Fruit fly (Drosophila melanogaster) whole organism, embryonic: Measurements from ENCODE around the gene CG11147.

Experiments used
- B-H2 ChIP-seq: fragments of 200-800 bp; sonication (Bioruptor generic); optimal IDR thresholded peaks from 2 replicates; lab custom pipeline; 2018; ENCODE audit warnings: missing biosample characterization, mild to moderate bottlenecking, missing genetic modification characterization
- CG11247 ChIP-seq: fragments of 200-800 bp; sonication (Bioruptor generic); IDR thresholded peaks from 2 replicates; pipeline ENCODE4 v1.3.6; 2022; ENCODE audit warnings: missing biosample characterization, missing genetic modification characterization
- CG11504 ChIP-seq: fragments of 200-800 bp; sonication (Bioruptor generic); optimal IDR thresholded peaks from 3 replicates; lab custom pipeline; 2019; ENCODE audit warnings: missing biosample characterization, mild to moderate bottlenecking, missing genetic modification characterization, moderate library complexity
- CG11560 ChIP-seq: fragments of 200-800 bp; sonication (Bioruptor generic); IDR thresholded peaks from 3 replicates; pipeline ENCODE4 v1.3.6; 2022; ENCODE audit warnings: missing biosample characterization, missing genetic modification characterization
- CG12769 ChIP-seq: fragments of 200-800 bp; sonication (Bioruptor generic); optimal IDR thresholded peaks from 2 replicates; lab custom pipeline; 2019; ENCODE audit warnings: missing biosample characterization, mild to moderate bottlenecking, missing genetic modification characterization, moderate library complexity
- CG14050 ChIP-seq: fragments of 200-800 bp; sonication (Bioruptor generic); IDR thresholded peaks from 3 replicates; pipeline ENCODE4 v1.3.6; 2022; ENCODE audit warnings: missing biosample characterization, missing genetic modification characterization
- CG14710 ChIP-seq: fragments of 200-800 bp; sonication (Bioruptor generic); optimal IDR thresholded peaks from 3 replicates; lab custom pipeline; 2019; ENCODE audit warnings: missing biosample characterization, mild to moderate bottlenecking, missing genetic modification characterization, moderate library complexity
- CG15479 ChIP-seq: fragments of 200-800 bp; sonication (Bioruptor generic); optimal IDR thresholded peaks from 3 replicates; lab custom pipeline; 2019; ENCODE audit warnings: missing biosample characterization, mild to moderate bottlenecking, missing genetic modification characterization, moderate library complexity
- CG17612 ChIP-seq: fragments of 200-800 bp; sonication (Bioruptor generic); IDR thresholded peaks from 2 replicates; pipeline ENCODE4 v1.3.6; 2022; ENCODE audit warnings: missing biosample characterization, missing genetic modification characterization
- CG8281 ChIP-seq: fragments of 200-800 bp; sonication (Bioruptor generic); optimal IDR thresholded peaks from 2 replicates; lab custom pipeline; 2018; ENCODE audit warnings: missing biosample characterization, mild to moderate bottlenecking, missing genetic modification characterization, moderate library complexity
- CG8359 ChIP-seq: fragments of 200-800 bp; sonication (Bioruptor generic); optimal IDR thresholded peaks from 2 replicates; lab custom pipeline; 2017; ENCODE audit warnings: missing biosample characterization, mild to moderate bottlenecking, missing genetic modification characterization, borderline replicate concordance
- Dp ChIP-seq: fragments of 200-800 bp; sonication (Bioruptor generic); optimal IDR thresholded peaks from 2 replicates; lab custom pipeline; 2018; ENCODE audit warnings: missing biosample characterization, mild to moderate bottlenecking, missing genetic modification characterization, moderate library complexity
- Fer1 ChIP-seq: fragments of 200-800 bp; sonication (Bioruptor generic); optimal IDR thresholded peaks from 2 replicates; lab custom pipeline; 2017; ENCODE audit warnings: missing biosample characterization, mild to moderate bottlenecking, missing genetic modification characterization
- Hmr ChIP-seq: fragments of 200-800 bp; sonication (Bioruptor generic); optimal IDR thresholded peaks from 3 replicates; lab custom pipeline; 2017; ENCODE audit warnings: mild to moderate bottlenecking, missing biosample characterization, missing genetic modification reagents, missing genetic modification characterization
- Mes4 ChIP-seq: fragments of 200-800 bp; sonication (Bioruptor generic); optimal IDR thresholded peaks from 2 replicates; lab custom pipeline; 2016; ENCODE audit warnings: missing biosample characterization, missing genetic modification characterization
- Myb ChIP-seq: fragments of 200-800 bp; sonication (Bioruptor generic); optimal IDR thresholded peaks from 2 replicates; lab custom pipeline; 2016; ENCODE audit warnings: missing biosample characterization, missing genetic modification characterization
- Pdp1 ChIP-seq, 2 experiments: fragments of 200-800 bp; sonication (Bioruptor generic); optimal IDR thresholded peaks; 3 replicates each; lab custom pipeline; 2016; ENCODE audit warnings: missing biosample characterization in 2 of 2, missing genetic modification characterization in 2 of 2, mild to moderate bottlenecking in 1 of 2, moderate library complexity in 1 of 2
- Ptx1 ChIP-seq: fragments of 200-800 bp; sonication (Bioruptor generic); IDR thresholded peaks from 2 replicates; pipeline ENCODE4 v1.3.6; 2022; ENCODE audit warnings: missing biosample characterization, missing genetic modification characterization
- Sry-β ChIP-seq: fragments of 200-800 bp; sonication (Bioruptor generic); optimal IDR thresholded peaks from 2 replicates; lab custom pipeline; 2018; ENCODE audit warnings: missing biosample characterization, mild to moderate bottlenecking, missing genetic modification characterization, moderate library complexity
- Tbp ChIP-seq: fragments of >200 bp; optimal IDR thresholded peaks from 2 replicates; lab custom pipeline; 2018; ENCODE audit warnings: missing biosample characterization, missing genetic modification characterization
- al ChIP-seq: fragments of 200-800 bp; sonication (Bioruptor generic); IDR thresholded peaks from 2 replicates; pipeline ENCODE4 v1.3.6; 2022; ENCODE audit warnings: missing biosample characterization, missing genetic modification characterization
- chinmo ChIP-seq: fragments of 200-800 bp; sonication (Bioruptor generic); IDR thresholded peaks from 4 replicates; pipeline ENCODE4 v1.3.6; 2022; ENCODE audit warnings: missing biosample characterization, missing genetic modification characterization; ENCODE audit not compliant: partially characterized antibody
- dysf ChIP-seq: fragments of 200-800 bp; sonication (Bioruptor generic); IDR thresholded peaks from 3 replicates; pipeline ENCODE4 v1.3.6; 2022; ENCODE audit warnings: missing biosample characterization, missing genetic modification characterization
- ems ChIP-seq: fragments of 200-800 bp; sonication (Bioruptor generic); optimal IDR thresholded peaks from 3 replicates; lab custom pipeline; 2016; ENCODE audit warnings: missing biosample characterization, missing genetic modification characterization
- ftz-f1 ChIP-seq: fragments of 200-800 bp; sonication (Bioruptor generic); optimal IDR thresholded peaks from 2 replicates; lab custom pipeline; 2016; ENCODE audit warnings: missing biosample characterization, missing genetic modification characterization
- jumu ChIP-seq: fragments of 200-800 bp; sonication (Bioruptor generic); optimal IDR thresholded peaks from 3 replicates; lab custom pipeline; 2016; ENCODE audit warnings: missing biosample characterization, missing genetic modification characterization
- lmd ChIP-seq: fragments of 200-800 bp; sonication (Bioruptor generic); IDR thresholded peaks from 2 replicates; pipeline ENCODE4 v1.3.6; 2022; ENCODE audit warnings: missing biosample characterization, missing genetic modification characterization
- nom ChIP-seq: fragments of 200-800 bp; sonication (Bioruptor generic); optimal IDR thresholded peaks from 2 replicates; lab custom pipeline; 2017; ENCODE audit warnings: missing biosample characterization, missing genetic modification characterization, mild to moderate bottlenecking, moderate library complexity, missing genetic modification reagents
- oc ChIP-seq: fragments of 200-800 bp; sonication (Bioruptor generic); optimal IDR thresholded peaks from 2 replicates; lab custom pipeline; 2018; ENCODE audit warnings: missing biosample characterization, mild to moderate bottlenecking, missing genetic modification characterization, moderate library complexity
- psq ChIP-seq: fragments of 200-800 bp; sonication (Bioruptor generic); optimal IDR thresholded peaks from 2 replicates; lab custom pipeline; 2017; ENCODE audit warnings: missing biosample characterization, missing genetic modification characterization
- row ChIP-seq: fragments of 200-800 bp; sonication (Bioruptor generic); IDR thresholded peaks from 3 replicates; pipeline ENCODE4 v1.3.6; 2022; ENCODE audit warnings: missing biosample characterization, missing genetic modification characterization
- salm ChIP-seq: fragments of 200-800 bp; sonication (Bioruptor generic); optimal IDR thresholded peaks from 2 replicates; lab custom pipeline; 2018; ENCODE audit warnings: missing biosample characterization, mild to moderate bottlenecking, missing genetic modification characterization
- sens ChIP-seq: fragments of 200-800 bp; sonication (Bioruptor generic); peaks from one replicate; lab custom pipeline; 2016; ENCODE audit warnings: missing biosample characterization, missing genetic modification characterization
- slbo ChIP-seq: fragments of 200-800 bp; sonication (Bioruptor generic); IDR thresholded peaks from 2 replicates; pipeline ENCODE4 v1.3.6; 2022; ENCODE audit warnings: missing biosample characterization, missing genetic modification characterization
- slp2 ChIP-seq: fragments of 200-800 bp; sonication (Bioruptor generic); optimal IDR thresholded peaks from 2 replicates; lab custom pipeline; 2016; ENCODE audit warnings: missing biosample characterization, missing genetic modification characterization
- vvl ChIP-seq: fragments of 200-800 bp; sonication (Bioruptor generic); IDR thresholded peaks from 2 replicates; pipeline ENCODE4 v1.3.6; 2022; ENCODE audit warnings: missing biosample characterization, missing genetic modification characterization

Gene CG11147

dm6 chr2L:5765139-5765538, 24.1 kb upstream of the CG11147 start:
- TF ChIP-seq Pdp1 (GFP tag; optimal IDR thresholded peaks at IDR 0.05; lab: Kevin White, UChicago) (peak in 1 of 2 experiments; percentile 79), chinmo (0 out of 4 replicates have a peak, but pooled peaks have one; percentile 72), CG11560 (tag; lab: Robert Waterston, UW) (no peak), CG12769 (tag; lab: Kevin White, UChicago) (peak; percentile 65), vvl (GFP tag; lab: Robert Waterston, UW) (0 out of 2 replicates have a peak, but pooled peaks have one; percentile 10), salm (tag; lab: Kevin White, UChicago) (no peak), ftz-f1 (GFP tag; lab: Kevin White, UChicago) (peak; percentile 3)
- TF ChIP-seq, all 482 proteins: peak for 5

- TF ChIP-seq CG11504 (tag; lab: Kevin White, UChicago): peak; percentile 14
- peak; percentile 38; the same call in 1 of the 3 replicates for TF ChIP-seq row (GFP tag; lab: Robert Waterston, UW)
- TF ChIP-seq Fer1: no peak
- peak; percentile 29 for TF ChIP-seq nom (GFP tag; lab: Kevin White, UChicago)
- no peak for TF ChIP-seq Sry-β
- peak; percentile 38 for TF ChIP-seq sens
- 0 out of 2 replicates have a peak, but pooled peaks have one; percentile 34 for TF ChIP-seq slbo (GFP tag; lab: Robert Waterston, UW)
- TF ChIP-seq CG11247: 0 out of 2 replicates have a peak, but pooled peaks have one; percentile 21
- TF ChIP-seq lmd: 0 out of 2 replicates have a peak, but pooled peaks have one; percentile 37
Measured at dm6 chr2L:5751448-5751847, 10.4 kb upstream of the CG11147 start.

- TF ChIP-seq Myb (GFP tag; lab: Kevin White, UChicago) (no peak), Ptx1 (GFP tag; lab: Robert Waterston, UW) (0 out of 2 replicates have a peak, but pooled peaks have one; percentile 4)
Measured at dm6 chr2L:5748188-5748587, 7.1 kb upstream of the CG11147 start.

dm6 chr2L:5745857-5746256, 4.8 kb upstream of the CG11147 start, which contains the start of gene CG11029:
TSS of gene CG11029 (plus strand) at chr2L:5746157.
- no peak for TF ChIP-seq ems (GFP tag; lab: Kevin White, UChicago)
- TF ChIP-seq Mes4 (GFP tag; lab: Kevin White, UChicago): no peak
- no peak for TF ChIP-seq CG14710 (tag; lab: Kevin White, UChicago)
- no peak for TF ChIP-seq Dp (GFP tag; lab: Kevin White, UChicago)
- no peak for TF ChIP-seq B-H2 (GFP tag; lab: Kevin White, UChicago)
- no peak for TF ChIP-seq CG15479 (GFP tag; lab: Kevin White, UChicago)
- no peak for TF ChIP-seq al
- no peak for TF ChIP-seq CG8359 (GFP tag; lab: Kevin White, UChicago)
- TF ChIP-seq jumu: no peak
- no peak for TF ChIP-seq CG17612 (GFP tag; lab: Robert Waterston, UW)
- TF ChIP-seq Hmr (GFP tag; lab: Kevin White, UChicago): no peak
- no peak for TF ChIP-seq Tbp
- no peak for TF ChIP-seq CG14050 (GFP tag; lab: Robert Waterston, UW)
- no peak for TF ChIP-seq oc (tag; lab: Kevin White, UChicago)
- TF ChIP-seq CG8281 (tag; lab: Kevin White, UChicago): no peak
- no peak for TF ChIP-seq slp2 (GFP tag; lab: Kevin White, UChicago)
- TF ChIP-seq dysf (GFP tag; lab: Robert Waterston, UW): no peak
- TF ChIP-seq psq (GFP tag; lab: Kevin White, UChicago): no peak
- no peak for TF ChIP-seq CG11247
